Worm (Caenorhabditis elegans) whole organism, L2 larva: ENCODE results near the gene srh-179.

Source experiments
- ZK546.5 ChIP-seq: sonication (generic microtip); optimal IDR thresholded peaks from 2 replicates; lab custom pipeline; 2017; ENCODE audit warnings: missing biosample characterization, missing genetic modification characterization
- aly-2 ChIP-seq: fragments of 150-350 bp; optimal IDR thresholded peaks from 2 replicates; lab custom pipeline; 2014; ENCODE audit warnings: missing biosample characterization, missing genetic modification characterization
- ama-1 ChIP-seq: fragments of 150-350 bp; optimal IDR thresholded peaks from 2 replicates; lab custom pipeline; 2018; ENCODE audit warnings: inconsistent platforms
- ceh-82 ChIP-seq: fragments of 150-350 bp; optimal IDR thresholded peaks from 2 replicates; lab custom pipeline; 2014; ENCODE audit warnings: missing biosample characterization, missing genetic modification characterization
- elt-3 ChIP-seq: sonication (generic microtip); optimal IDR thresholded peaks from 2 replicates; lab custom pipeline; 2017; ENCODE audit warnings: missing biosample characterization, missing genetic modification characterization
- lin-13 ChIP-seq: fragments of 150-350 bp; optimal IDR thresholded peaks from 2 replicates; lab custom pipeline; 2014; ENCODE audit warnings: missing biosample characterization, missing genetic modification reagents, missing genetic modification characterization
- lsy-2 ChIP-seq, 2 experiments: fragments of 150-350 bp in 1 of 2; sonication (generic microtip) in 1 of 2; optimal IDR thresholded peaks; 2 replicates each; lab custom pipeline; 2014 to 2017; ENCODE audit warnings: missing biosample characterization in 2 of 2, missing genetic modification characterization in 2 of 2
- nhr-237 ChIP-seq: fragments of 150-350 bp; optimal IDR thresholded peaks from 2 replicates; lab custom pipeline; 2014; ENCODE audit warnings: missing biosample characterization, missing genetic modification characterization
- nhr-25 ChIP-seq: fragments of 150-350 bp; sonication (generic microtip); optimal IDR thresholded peaks from 3 replicates; lab custom pipeline; 2014; ENCODE audit warnings: missing biosample characterization, missing genetic modification characterization
- skn-1 ChIP-seq: sonication (generic microtip); optimal IDR thresholded peaks from 2 replicates; lab custom pipeline; 2017; ENCODE audit warnings: missing biosample characterization, missing genetic modification characterization
- sma-9 ChIP-seq, 2 experiments: fragments of 150-350 bp in 1 of 2; sonication (generic microtip) in 1 of 2; optimal IDR thresholded peaks; 2 replicates each; lab custom pipeline; 2014 to 2016; ENCODE audit warnings: missing genetic modification characterization in 2 of 2, mild to moderate bottlenecking in 1 of 2, missing biosample characterization in 1 of 2, missing compliant biosample characterization in 1 of 2, missing genetic modification reagents in 1 of 2, moderate library complexity in 1 of 2
- unc-62 ChIP-seq: fragments of 150-350 bp; optimal IDR thresholded peaks from 2 replicates; lab custom pipeline; 2014; ENCODE audit warnings: missing biosample characterization, missing genetic modification reagents, missing genetic modification characterization
- ztf-1 ChIP-seq: fragments of 200-800 bp; sonication (Bioruptor generic); conservative IDR thresholded peaks from 2 replicates; pipeline ENCODE4 v1.3.6; 2022; ENCODE audit warnings: missing genetic modification characterization, missing compliant biosample characterization

DNA sequence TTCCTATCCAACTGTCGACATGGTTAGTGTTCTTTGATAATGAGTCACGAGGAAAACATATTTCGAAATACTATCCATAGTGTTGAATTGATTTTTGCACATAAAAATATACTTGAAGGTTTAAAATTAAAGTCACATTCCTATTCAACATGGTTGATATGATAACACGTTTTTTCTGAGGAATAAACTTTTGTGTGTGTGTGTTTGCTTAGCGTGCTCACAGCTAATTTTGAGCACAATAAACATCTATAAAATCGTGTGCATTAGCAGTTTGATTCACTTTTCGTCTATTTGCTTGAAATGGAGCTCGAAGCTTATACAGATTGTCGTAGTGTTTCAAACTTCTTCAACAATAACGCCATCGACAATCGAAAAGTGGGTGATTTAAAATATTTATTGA, 19.6 kb upstream of the srh-179 start, which contains the start of gene ZK228.10:
- TF ChIP-seq aly-2 (tag; lab: Kevin White, UChicago) (no peak), lsy-2 (tag; optimal IDR thresholded peaks at IDR 0.05; lab: Kevin White, UChicago) (no peak), ZK546.5 (no peak), nhr-237 (tag; lab: Kevin White, UChicago) (no peak), unc-62 (GFP tag; lab: Kevin White, UChicago) (no peak), lin-13 (no peak), ztf-1 (GFP tag; lab: Robert Waterston, UW) (no peak), sma-9 (GFP tag; optimal IDR thresholded peaks at IDR 0.05; lab: Kevin White, UChicago) (no peak), sma-9 (tag; optimal IDR thresholded peaks at IDR 0.05; lab: Kevin White, UChicago) (no peak), ceh-82 (tag; lab: Kevin White, UChicago) (no peak), nhr-25 (tag; lab: Kevin White, UChicago) (no peak), ama-1 (lab: Kevin White, UChicago) (no peak), skn-1 (tag; lab: Kevin White, UChicago) (no peak), elt-3 (tag; lab: Kevin White, UChicago) (no peak)
